Worm (Caenorhabditis elegans) whole organism, L1 larva: ENCODE measurements around the gene alh-9.
A peak's percentile ranks its signal among the peaks of the same experiment; 100 is the strongest.

ENCODE experiments used
- F16B12.6 ChIP-seq: fragments of 150-350 bp; optimal IDR thresholded peaks from 2 replicates; lab custom pipeline; 2014; ENCODE audit warnings: missing biosample characterization, missing genetic modification characterization
- Y116A8C.19 ChIP-seq: sonication (generic microtip); optimal IDR thresholded peaks from 2 replicates; lab custom pipeline; 2016; ENCODE audit warnings: missing compliant biosample characterization, missing genetic modification characterization, borderline replicate concordance
- aly-2 ChIP-seq: fragments of 150-350 bp; optimal IDR thresholded peaks from 2 replicates; lab custom pipeline; 2014; ENCODE audit warnings: missing biosample characterization, missing genetic modification characterization
- ama-1 ChIP-seq: fragments of 150-350 bp; optimal IDR thresholded peaks from 2 replicates; lab custom pipeline; 2014
- blmp-1 ChIP-seq: fragments of 150-350 bp; optimal IDR thresholded peaks from 2 replicates; lab custom pipeline; 2014; ENCODE audit warnings: missing biosample characterization, missing genetic modification characterization
- ceh-82 ChIP-seq, 3 experiments: fragments of 150-350 bp in 1 of 3; sonication (generic microtip) in 2 of 3; optimal IDR thresholded peaks; 2 replicates each; lab custom pipeline; 2014 to 2017; ENCODE audit warnings: missing biosample characterization in 3 of 3, missing genetic modification characterization in 3 of 3
- ceh-88 ChIP-seq: fragments of 200-800 bp; sonication (Bioruptor generic); IDR thresholded peaks from 2 replicates; pipeline ENCODE4 v1.3.6; 2022; ENCODE audit warnings: missing genetic modification characterization, missing compliant biosample characterization
- ces-1 ChIP-seq: fragments of 150-350 bp; optimal IDR thresholded peaks from 2 replicates; lab custom pipeline; 2014; ENCODE audit warnings: missing biosample characterization, missing genetic modification reagents, missing genetic modification characterization
- dpl-1 ChIP-seq, 3 experiments: fragments of 150-350 bp in 2 of 3; sonication (generic microtip) in 1 of 3; optimal IDR thresholded peaks; 2 replicates each; lab custom pipeline; 2014 to 2017; ENCODE audit warnings: missing biosample characterization in 3 of 3, missing genetic modification characterization in 3 of 3, missing genetic modification reagents in 3 of 3
- dsc-1 ChIP-seq: sonication (generic microtip); optimal IDR thresholded peaks from 2 replicates; lab custom pipeline; 2016; ENCODE audit warnings: mild to moderate bottlenecking, missing genetic modification characterization, missing compliant biosample characterization
- efl-1 ChIP-seq, 4 experiments: fragments of 150-350 bp; optimal IDR thresholded peaks in 3 of 4; peaks in 1 of 4; 1 replicate in 1 of 4; 2 replicates in 3 of 4; lab custom pipeline; 2014; ENCODE audit warnings: missing biosample characterization in 2 of 4, missing genetic modification characterization in 2 of 4, missing genetic modification reagents in 2 of 4
- efl-3 ChIP-seq: fragments of 200-800 bp; sonication (Bioruptor generic); optimal IDR thresholded peaks from 2 replicates; lab custom pipeline; 2018; ENCODE audit warnings: mild to moderate bottlenecking, missing genetic modification characterization, missing compliant biosample characterization
- egl-13 ChIP-seq: sonication (generic microtip); optimal IDR thresholded peaks from 2 replicates; lab custom pipeline; 2016; ENCODE audit warnings: missing genotype, missing genetic modification reagents, missing genetic modification characterization, missing compliant biosample characterization
- elt-2 ChIP-seq: sonication (generic microtip); optimal IDR thresholded peaks from 2 replicates; lab custom pipeline; 2016; ENCODE audit warnings: missing genetic modification characterization, mild to moderate bottlenecking, inconsistent platforms, missing compliant biosample characterization, missing genetic modification reagents
- fkh-10 ChIP-seq: sonication (generic microtip); optimal IDR thresholded peaks from 2 replicates; lab custom pipeline; 2017; ENCODE audit warnings: missing biosample characterization, missing genetic modification reagents, missing genetic modification characterization
- hlh-17 ChIP-seq: fragments of 200-800 bp; sonication (Bioruptor generic); optimal IDR thresholded peaks from 2 replicates; lab custom pipeline; 2018; ENCODE audit warnings: missing genetic modification characterization, mild to moderate bottlenecking, missing compliant biosample characterization, moderate library complexity, borderline replicate concordance
- lin-13 ChIP-seq: fragments of 150-350 bp; optimal IDR thresholded peaks from 2 replicates; lab custom pipeline; 2014; ENCODE audit warnings: missing biosample characterization, missing genetic modification reagents, missing genetic modification characterization
- lin-35 ChIP-seq, 2 experiments: fragments of 150-350 bp; optimal IDR thresholded peaks; 2 replicates each; lab custom pipeline; 2014; ENCODE audit warnings: missing biosample characterization in 2 of 2, missing genetic modification characterization in 2 of 2, missing genetic modification reagents in 2 of 2
- lin-39 ChIP-seq: fragments of 150-350 bp; optimal IDR thresholded peaks from 2 replicates; lab custom pipeline; 2014; ENCODE audit warnings: missing biosample characterization, missing genetic modification reagents, missing genetic modification characterization
- lir-3 ChIP-seq: sonication (generic microtip); optimal IDR thresholded peaks from 2 replicates; lab custom pipeline; 2016; ENCODE audit warnings: mild to moderate bottlenecking, missing genetic modification characterization, moderate library complexity, missing compliant biosample characterization; ENCODE audit not compliant: poor library complexity
- lsy-2 ChIP-seq, 2 experiments: fragments of 150-350 bp; optimal IDR thresholded peaks; 2 replicates each; lab custom pipeline; 2014; ENCODE audit warnings: missing biosample characterization in 2 of 2, missing genetic modification characterization in 2 of 2
- mab-9 ChIP-seq: fragments of 200-800 bp; sonication (Bioruptor generic); IDR thresholded peaks from 2 replicates; pipeline ENCODE4 v1.3.6; 2022; ENCODE audit warnings: missing genetic modification reagents, missing genetic modification characterization, missing compliant biosample characterization
- mdl-1 ChIP-seq, 2 experiments: fragments of 150-350 bp; optimal IDR thresholded peaks; 2 replicates each; lab custom pipeline; 2014 to 2017; ENCODE audit warnings: missing biosample characterization in 2 of 2, missing genetic modification characterization in 2 of 2, inconsistent platforms in 1 of 2
- mep-1 ChIP-seq: fragments of 150-350 bp; optimal IDR thresholded peaks from 2 replicates; lab custom pipeline; 2014; ENCODE audit warnings: missing biosample characterization, missing genetic modification characterization
- nhr-11 ChIP-seq: fragments of 150-350 bp; optimal IDR thresholded peaks from 2 replicates; lab custom pipeline; 2014; ENCODE audit warnings: missing biosample characterization, missing genetic modification characterization
- nhr-19 ChIP-seq: fragments of 200-800 bp; sonication (Bioruptor generic); conservative IDR thresholded peaks from 2 replicates; pipeline ENCODE4 v1.3.6; 2022; ENCODE audit warnings: missing genetic modification characterization, missing compliant biosample characterization
- nhr-20 ChIP-seq: sonication (generic microtip); optimal IDR thresholded peaks from 2 replicates; lab custom pipeline; 2016; ENCODE audit warnings: mild to moderate bottlenecking, missing genetic modification characterization, missing compliant biosample characterization
- nhr-237 ChIP-seq: fragments of 150-350 bp; optimal IDR thresholded peaks from 2 replicates; lab custom pipeline; 2014; ENCODE audit warnings: missing biosample characterization, missing genetic modification characterization
- nhr-47 ChIP-seq: sonication (generic microtip); optimal IDR thresholded peaks from 2 replicates; lab custom pipeline; 2016; ENCODE audit warnings: mild to moderate bottlenecking, missing genetic modification characterization, moderate library complexity, missing compliant biosample characterization
- nhr-71 ChIP-seq: sonication (generic microtip); optimal IDR thresholded peaks from 2 replicates; lab custom pipeline; 2016; ENCODE audit warnings: mild to moderate bottlenecking, missing genetic modification characterization, moderate library complexity, missing compliant biosample characterization
- nhr-76 ChIP-seq: sonication (generic microtip); optimal IDR thresholded peaks from 2 replicates; lab custom pipeline; 2017; ENCODE audit warnings: missing biosample characterization, missing genetic modification characterization
- nhr-85 ChIP-seq: sonication (generic microtip); peaks from one replicate; lab custom pipeline; 2016; ENCODE audit warnings: missing genetic modification characterization, inconsistent platforms, missing compliant biosample characterization
- nhr-90 ChIP-seq: sonication (generic microtip); optimal IDR thresholded peaks from 2 replicates; lab custom pipeline; 2016; ENCODE audit warnings: mild to moderate bottlenecking, missing genetic modification characterization, missing compliant biosample characterization; ENCODE audit not compliant: poor library complexity
- pqm-1 ChIP-seq: sonication (generic microtip); optimal IDR thresholded peaks from 3 replicates; lab custom pipeline; 2017; ENCODE audit warnings: missing biosample characterization, missing genetic modification characterization
- rnt-1 ChIP-seq: sonication (generic microtip); optimal IDR thresholded peaks from 2 replicates; lab custom pipeline; 2016; ENCODE audit warnings: mild to moderate bottlenecking, missing genetic modification characterization, moderate library complexity, missing compliant biosample characterization
- skn-1 ChIP-seq: fragments of 150-350 bp; optimal IDR thresholded peaks from 2 replicates; lab custom pipeline; 2014; ENCODE audit warnings: missing biosample characterization, missing genetic modification characterization
- snpc-4 ChIP-seq: fragments of 150-350 bp; optimal IDR thresholded peaks from 2 replicates; lab custom pipeline; 2014; ENCODE audit warnings: missing biosample characterization, missing genetic modification characterization
- snu-23 ChIP-seq: sonication (generic microtip); optimal IDR thresholded peaks from 2 replicates; lab custom pipeline; 2016; ENCODE audit warnings: missing genetic modification characterization, missing compliant biosample characterization
- swsn-7 ChIP-seq: sonication (generic microtip); optimal IDR thresholded peaks from 2 replicates; lab custom pipeline; 2016; ENCODE audit warnings: missing genetic modification characterization, missing compliant biosample characterization
- tbx-2 ChIP-seq: sonication (generic microtip); optimal IDR thresholded peaks from 2 replicates; lab custom pipeline; 2016; ENCODE audit warnings: missing genetic modification characterization, missing compliant biosample characterization
- tlp-1 ChIP-seq: fragments of 150-350 bp; optimal IDR thresholded peaks from 2 replicates; lab custom pipeline; 2014; ENCODE audit warnings: missing biosample characterization, missing genetic modification characterization
- unc-86 ChIP-seq: sonication (generic microtip); optimal IDR thresholded peaks from 2 replicates; lab custom pipeline; 2016; ENCODE audit warnings: missing genetic modification characterization, missing compliant biosample characterization
- xbp-1 ChIP-seq: sonication (generic microtip); optimal IDR thresholded peaks from 2 replicates; lab custom pipeline; 2016; ENCODE audit warnings: missing genetic modification characterization, missing compliant biosample characterization
- zag-1 ChIP-seq: fragments of 150-350 bp; optimal IDR thresholded peaks from 2 replicates; lab custom pipeline; 2014; ENCODE audit warnings: missing biosample characterization, missing genetic modification characterization
- zip-4 ChIP-seq: fragments of 200-800 bp; sonication (Bioruptor generic); optimal IDR thresholded peaks from 2 replicates; lab custom pipeline; 2018; ENCODE audit warnings: mild to moderate bottlenecking, missing genetic modification characterization, moderate library complexity, missing compliant biosample characterization
- ztf-11 ChIP-seq, 2 experiments: sonication (generic microtip); optimal IDR thresholded peaks; 2 replicates each; lab custom pipeline; 2016 to 2017; ENCODE audit warnings: missing genetic modification characterization in 2 of 2, missing biosample characterization in 1 of 2, missing compliant biosample characterization in 1 of 2
- ztf-4 ChIP-seq: fragments of 150-350 bp; optimal IDR thresholded peaks from 2 replicates; lab custom pipeline; 2014; ENCODE audit warnings: missing biosample characterization, missing genetic modification characterization

alh-9 gene

ce11 chrIII:5853240-5853639 lies 2.6 kb upstream of the alh-9 start, which contains the start of gene ddx-23:
Gene ddx-23, minus strand, starts transcription at chrIII:5853269.
- TF ChIP-seq ama-1 (peak; percentile 75), mep-1 (peak; percentile 29), nhr-47 (peak; percentile 55), swsn-7 (peak; percentile 12), ceh-82 (tag; optimal IDR thresholded peaks at IDR 0.05; lab: Kevin White, UChicago) (no peak), ztf-11 (tag; optimal IDR thresholded peaks at IDR 0.05; lab: Kevin White, UChicago) (peak in 1 of 2 experiments; percentile 46), zag-1 (tag; lab: Kevin White, UChicago) (no peak), nhr-20 (tag; lab: Kevin White, UChicago) (peak; percentile 38), lin-35 (GFP tag; optimal IDR thresholded peaks at IDR 0.05; lab: Kevin White, UChicago) (peak; percentile 61 to 84), fkh-10 (GFP tag; lab: Kevin White, UChicago) (no peak), dsc-1 (tag; lab: Kevin White, UChicago) (peak; percentile 11), lin-13 (GFP tag; lab: Kevin White, UChicago) (peak; percentile 10), rnt-1 (tag; lab: Kevin White, UChicago) (peak; percentile 9), elt-2 (tag; lab: Kevin White, UChicago) (peak; percentile 19), nhr-85 (tag; lab: Kevin White, UChicago) (no peak), ztf-4 (tag; lab: Kevin White, UChicago) (peak; percentile 45), dpl-1 (GFP tag; optimal IDR thresholded peaks at IDR 0.05; lab: Kevin White, UChicago) (peak; percentile 43 to 78 (median 60)), nhr-19 (GFP tag; lab: Robert Waterston, UW) (0 out of 2 replicates have a peak, but pooled peaks have one; percentile 2), skn-1 (tag; lab: Kevin White, UChicago) (no peak), xbp-1 (tag; lab: Kevin White, UChicago) (peak; percentile 16), nhr-71 (tag; lab: Kevin White, UChicago) (peak; percentile 54), aly-2 (tag; lab: Kevin White, UChicago) (peak; percentile 70), efl-1 (optimal IDR thresholded peaks at IDR 0.05; lab: Kevin White, UChicago) (peak; percentile 24 to 71), efl-1 (GFP tag; optimal IDR thresholded peaks at IDR 0.05 in 1 of 2; lab: Kevin White, UChicago) (peak; percentile 80 to 97), mab-9 (GFP tag; lab: Robert Waterston, UW) (0 out of 2 replicates have a peak, but pooled peaks have one; percentile 6), nhr-90 (tag; lab: Kevin White, UChicago) (no peak), snu-23 (GFP tag; lab: Kevin White, UChicago) (peak; percentile 38), lir-3 (tag; lab: Kevin White, UChicago) (peak; percentile 1), lsy-2 (tag; optimal IDR thresholded peaks at IDR 0.05; lab: Kevin White, UChicago) (peak in 1 of 2 experiments; percentile 17)

DNA sequence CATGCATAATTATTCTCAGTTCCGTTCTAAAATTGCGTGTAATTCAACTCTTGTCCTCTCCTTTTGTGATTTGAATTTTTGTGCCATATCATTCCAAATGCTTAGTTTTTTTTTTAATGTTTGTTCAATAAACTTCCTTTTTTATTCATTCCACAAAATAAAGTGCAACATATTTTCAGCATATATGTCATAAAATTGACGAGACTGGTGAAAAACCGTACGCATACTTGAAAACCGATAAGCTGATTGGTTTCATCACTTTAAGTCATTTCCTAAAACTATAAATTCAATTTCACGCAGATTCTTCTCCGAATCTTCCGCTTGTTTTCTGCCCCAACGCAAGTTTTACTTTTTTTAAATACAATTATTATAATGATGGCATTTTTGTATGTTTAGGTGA lies 3.2 kb downstream of the alh-9 start, which contains the start of gene dpf-4:
dpf-4 (plus strand) TSS at position 301 of the 400 bp plus-strand sequence.
- TF ChIP-seq nhr-11 (tag; lab: Kevin White, UChicago) (no peak), lin-39 (tag; lab: Kevin White, UChicago) (no peak), fkh-10 (GFP tag; lab: Kevin White, UChicago) (no peak), efl-1 (optimal IDR thresholded peaks at IDR 0.05; lab: Kevin White, UChicago) (no peak), efl-1 (GFP tag; optimal IDR thresholded peaks at IDR 0.05 in 1 of 2; lab: Kevin White, UChicago) (peak in 1 of 2 experiments; percentile 75), zip-4 (no peak)

DNA sequence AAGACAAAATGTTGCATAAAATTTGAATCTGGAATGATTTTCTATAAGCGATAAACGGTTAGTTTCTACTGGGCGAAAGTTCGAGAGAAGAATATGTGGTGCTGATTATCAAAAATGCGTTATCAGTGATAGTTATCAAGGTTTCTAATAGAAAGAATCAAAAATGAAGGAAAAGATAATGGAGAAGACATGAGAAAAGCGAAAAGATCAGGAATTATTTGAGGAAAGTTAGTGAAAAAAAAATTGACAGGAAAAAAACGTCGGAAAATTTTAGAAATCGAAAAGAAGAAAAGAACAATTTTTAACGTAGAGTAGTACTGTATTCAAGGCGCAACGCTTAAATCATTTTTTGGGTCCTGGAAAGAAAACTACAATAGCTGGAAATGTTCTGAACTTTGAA lies 8.0 kb downstream of the alh-9 start, which contains the start of gene dnpp-1:
dnpp-1 (minus strand) TSS at position 30 of the 400 bp plus-strand sequence.
- no peak for TF ChIP-seq nhr-237 (tag; lab: Kevin White, UChicago)
- no peak for TF ChIP-seq ceh-88 (GFP tag; lab: Robert Waterston, UW)
- TF ChIP-seq Y116A8C.19 = no peak
- no peak for TF ChIP-seq ztf-11 (tag; optimal IDR thresholded peaks at IDR 0.05; lab: Kevin White, UChicago)
- no peak for TF ChIP-seq zag-1 (tag; lab: Kevin White, UChicago)
- TF ChIP-seq tlp-1 (tag; lab: Kevin White, UChicago) = peak; percentile 25
- TF ChIP-seq hlh-17 = no peak
- no peak for TF ChIP-seq nhr-76 (tag; lab: Kevin White, UChicago)
- no peak for TF ChIP-seq snpc-4 (tag; lab: Kevin White, UChicago)
- no peak for TF ChIP-seq mdl-1 (tag; optimal IDR thresholded peaks at IDR 0.05; lab: Kevin White, UChicago)
- TF ChIP-seq elt-2 (tag; lab: Kevin White, UChicago) = peak; percentile 78
- no peak for TF ChIP-seq lsy-2 (tag; optimal IDR thresholded peaks at IDR 0.05; lab: Kevin White, UChicago)
- no peak for TF ChIP-seq tbx-2 (tag; lab: Kevin White, UChicago)
- TF ChIP-seq lin-35 (GFP tag; optimal IDR thresholded peaks at IDR 0.05; lab: Kevin White, UChicago) = peak in 1 of 2 experiments; percentile 25
- TF ChIP-seq efl-3 (GFP tag; lab: Kevin White, UChicago) = no peak
- peak; percentile 36 for TF ChIP-seq pqm-1
- no peak for TF ChIP-seq fkh-10 (GFP tag; lab: Kevin White, UChicago)
- TF ChIP-seq nhr-85 (tag; lab: Kevin White, UChicago) = no peak
- TF ChIP-seq ceh-82 (tag; optimal IDR thresholded peaks at IDR 0.05; lab: Kevin White, UChicago) = no peak
- TF ChIP-seq unc-86 (tag; lab: Kevin White, UChicago) = no peak
- no peak for TF ChIP-seq ces-1 (GFP tag; lab: Kevin White, UChicago)
- no peak for TF ChIP-seq F16B12.6 (tag; lab: Kevin White, UChicago)
- peak; percentile 62 for TF ChIP-seq blmp-1 (tag; lab: Kevin White, UChicago)
- no peak for TF ChIP-seq egl-13
- no peak for TF ChIP-seq nhr-19 (GFP tag; lab: Robert Waterston, UW)
- no peak for TF ChIP-seq aly-2 (tag; lab: Kevin White, UChicago)
